Fruit fly (Drosophila melanogaster) whole organism, embryonic: ENCODE measurements around the gene MTF-1.

ENCODE experiments used
- Awh ChIP-seq: fragments of 200-800 bp; sonication (Bioruptor generic); IDR thresholded peaks from 2 replicates; pipeline ENCODE4, ENCODE4 v1.3.6; 2022; ENCODE audit warnings: missing biosample characterization, missing genetic modification characterization
- CG10267 ChIP-seq: fragments of 200-800 bp; sonication (Bioruptor generic); optimal IDR thresholded peaks from 2 replicates; lab custom pipeline; 2018; ENCODE audit warnings: missing biosample characterization, mild to moderate bottlenecking, missing genetic modification characterization, moderate library complexity
- CG10431 ChIP-seq: fragments of 200-800 bp; sonication (Bioruptor generic); optimal IDR thresholded peaks from 3 replicates; lab custom pipeline; 2018; ENCODE audit warnings: missing biosample characterization, mild to moderate bottlenecking, missing genetic modification characterization
- CG1233 ChIP-seq: fragments of 200-800 bp; sonication (Bioruptor generic); optimal IDR thresholded peaks from 4 replicates; lab custom pipeline; 2018; ENCODE audit warnings: missing biosample characterization, mild to moderate bottlenecking, missing genetic modification characterization
- CG13287 ChIP-seq: fragments of 200-800 bp; sonication (Bioruptor generic); IDR thresholded peaks from 2 replicates; pipeline ENCODE4 v1.3.6; 2022; ENCODE audit warnings: missing biosample characterization, missing genetic modification characterization; ENCODE audit not compliant: partially characterized antibody
- CG14014 ChIP-seq: fragments of 200-800 bp; sonication (Bioruptor generic); IDR thresholded peaks from 2 replicates; pipeline ENCODE4 v1.3.6; 2022; ENCODE audit warnings: missing biosample characterization, missing genetic modification characterization
- CG15479 ChIP-seq: fragments of 200-800 bp; sonication (Bioruptor generic); optimal IDR thresholded peaks from 3 replicates; lab custom pipeline; 2019; ENCODE audit warnings: missing biosample characterization, mild to moderate bottlenecking, missing genetic modification characterization, moderate library complexity
- CG1602 ChIP-seq: fragments of 200-800 bp; sonication (Bioruptor generic); optimal IDR thresholded peaks from 3 replicates; lab custom pipeline; 2016; ENCODE audit warnings: missing biosample characterization, missing genetic modification characterization
- CG18619 ChIP-seq: fragments of 200-800 bp; sonication (Bioruptor generic); optimal IDR thresholded peaks from 3 replicates; lab custom pipeline; 2017; ENCODE audit warnings: missing biosample characterization, mild to moderate bottlenecking, missing genetic modification characterization
- CG18764 ChIP-seq: fragments of 200-800 bp; sonication (Bioruptor generic); optimal IDR thresholded peaks from 3 replicates; lab custom pipeline; 2016; ENCODE audit warnings: missing biosample characterization, missing genetic modification characterization
- CG30020 ChIP-seq: fragments of 200-800 bp; optimal IDR thresholded peaks from 2 replicates; lab custom pipeline; 2019; ENCODE audit warnings: missing biosample characterization, mild to moderate bottlenecking, missing genetic modification characterization, moderate library complexity
- CG3065 ChIP-seq: fragments of 200-800 bp; sonication (Bioruptor generic); optimal IDR thresholded peaks from 2 replicates; lab custom pipeline; 2016; ENCODE audit warnings: missing biosample characterization, missing genetic modification characterization
- CG3407 ChIP-seq: fragments of 200-800 bp; sonication (Bioruptor generic); optimal IDR thresholded peaks from 2 replicates; lab custom pipeline; 2018; ENCODE audit warnings: missing biosample characterization, mild to moderate bottlenecking, missing genetic modification characterization
- CG43689 ChIP-seq: fragments of 200-800 bp; sonication (Bioruptor generic); IDR thresholded peaks from 2 replicates; pipeline ENCODE4 v1.3.6; 2022; ENCODE audit warnings: missing biosample characterization, missing genetic modification characterization
- CG4854 ChIP-seq: fragments of 200-800 bp; sonication (Bioruptor generic); optimal IDR thresholded peaks from 2 replicates; lab custom pipeline; 2016; ENCODE audit warnings: missing biosample characterization, missing genetic modification characterization, inconsistent platforms
- CG5953 ChIP-seq: fragments of 200-800 bp; sonication (Bioruptor generic); IDR thresholded peaks from 2 replicates; pipeline ENCODE4 v1.3.6; 2022; ENCODE audit warnings: missing biosample characterization, missing genetic modification characterization
- CG7928 ChIP-seq: fragments of 200-800 bp; sonication (Bioruptor generic); optimal IDR thresholded peaks from 2 replicates; lab custom pipeline; 2017; ENCODE audit warnings: missing biosample characterization, mild to moderate bottlenecking, missing genetic modification characterization
- Dll ChIP-seq: fragments of 200-800 bp; sonication (Bioruptor generic); IDR thresholded peaks from 4 replicates; pipeline ENCODE4 v1.3.6; 2022; ENCODE audit warnings: missing biosample characterization, missing genetic modification characterization; ENCODE audit not compliant: partially characterized antibody
- E2f2 ChIP-seq: fragments of 200-800 bp; sonication (Bioruptor generic); IDR thresholded peaks from 2 replicates; pipeline ENCODE4 v1.3.6; 2022; ENCODE audit warnings: missing biosample characterization, missing genetic modification characterization
- Hr51 ChIP-seq, 2 experiments: fragments of 200-800 bp; sonication (Bioruptor generic); optimal IDR thresholded peaks; 2 replicates in 1 of 2; 3 replicates in 1 of 2; lab custom pipeline; 2016 to 2018; ENCODE audit warnings: missing biosample characterization in 2 of 2, missing genetic modification characterization in 2 of 2, mild to moderate bottlenecking in 1 of 2, moderate library complexity in 1 of 2
- Kr ChIP-seq: fragments of 200-800 bp; sonication (Bioruptor generic); optimal IDR thresholded peaks from 2 replicates; lab custom pipeline; 2017; ENCODE audit warnings: missing biosample characterization, mild to moderate bottlenecking, missing genetic modification characterization
- Mes4 ChIP-seq: fragments of 200-800 bp; sonication (Bioruptor generic); optimal IDR thresholded peaks from 2 replicates; lab custom pipeline; 2016; ENCODE audit warnings: missing biosample characterization, missing genetic modification characterization
- Myb ChIP-seq: fragments of 200-800 bp; sonication (Bioruptor generic); optimal IDR thresholded peaks from 2 replicates; lab custom pipeline; 2016; ENCODE audit warnings: missing biosample characterization, missing genetic modification characterization
- Neu2 ChIP-seq: fragments of 200-800 bp; sonication (Bioruptor generic); optimal IDR thresholded peaks from 3 replicates; lab custom pipeline; 2016; ENCODE audit warnings: missing biosample characterization, missing genetic modification characterization, borderline replicate concordance
- Oaz ChIP-seq: fragments of 200-800 bp; sonication (Bioruptor generic); IDR thresholded peaks from 2 replicates; pipeline ENCODE4 v1.3.6; 2022; ENCODE audit warnings: missing biosample characterization, missing genetic modification characterization
- Pdp1 ChIP-seq, 2 experiments: fragments of 200-800 bp; sonication (Bioruptor generic); optimal IDR thresholded peaks; 3 replicates each; lab custom pipeline; 2016; ENCODE audit warnings: missing biosample characterization in 2 of 2, missing genetic modification characterization in 2 of 2, mild to moderate bottlenecking in 1 of 2, moderate library complexity in 1 of 2
- Scr ChIP-seq: fragments of 200-800 bp; sonication (Bioruptor generic); IDR thresholded peaks from 2 replicates; pipeline ENCODE4 v1.3.6; 2022; ENCODE audit warnings: missing biosample characterization, missing genetic modification characterization; ENCODE audit not compliant: partially characterized antibody
- Six4 ChIP-seq: fragments of 200-800 bp; sonication (Bioruptor generic); optimal IDR thresholded peaks from 2 replicates; lab custom pipeline; 2016; ENCODE audit warnings: missing biosample characterization, missing genetic modification characterization
- btn ChIP-seq: fragments of 200-800 bp; sonication (Bioruptor generic); optimal IDR thresholded peaks from 2 replicates; lab custom pipeline; 2016; ENCODE audit warnings: missing biosample characterization, missing genetic modification characterization
- chn ChIP-seq: fragments of 200-800 bp; sonication (Bioruptor generic); optimal IDR thresholded peaks from 2 replicates; lab custom pipeline; 2016; ENCODE audit warnings: missing biosample characterization, missing genetic modification characterization
- corto ChIP-seq: fragments of 200-800 bp; sonication (Bioruptor generic); optimal IDR thresholded peaks from 2 replicates; lab custom pipeline; 2016; ENCODE audit warnings: missing biosample characterization, mild to moderate bottlenecking, missing genetic modification characterization, moderate library complexity
- croc ChIP-seq: fragments of 200-800 bp; sonication (Bioruptor generic); conservative IDR thresholded peaks from 3 replicates; pipeline ENCODE4 v1.3.6; 2022; ENCODE audit warnings: missing biosample characterization, missing genetic modification characterization
- cwo ChIP-seq: fragments of 200-800 bp; sonication (Bioruptor generic); optimal IDR thresholded peaks from 3 replicates; lab custom pipeline; 2017; ENCODE audit warnings: missing biosample characterization, missing genetic modification characterization, mild to moderate bottlenecking, moderate library complexity, missing genetic modification reagents
- en ChIP-seq: fragments of 200-800 bp; sonication (Bioruptor generic); optimal IDR thresholded peaks from 2 replicates; lab custom pipeline; 2016; ENCODE audit warnings: missing biosample characterization, missing genetic modification characterization
- eyg ChIP-seq: fragments of 200-800 bp; sonication (Bioruptor generic); optimal IDR thresholded peaks from 3 replicates; lab custom pipeline; 2016; ENCODE audit warnings: missing biosample characterization, missing genetic modification characterization
- fd64A ChIP-seq: fragments of 200-800 bp; sonication (Bioruptor generic); optimal IDR thresholded peaks from 3 replicates; lab custom pipeline; 2018; ENCODE audit warnings: missing biosample characterization, mild to moderate bottlenecking, missing genetic modification characterization
- hkb ChIP-seq, 2 experiments: fragments of 200-800 bp in 1 of 2; fragments of >200 bp in 1 of 2; sonication (Bioruptor generic) in 1 of 2; IDR thresholded peaks in 1 of 2; optimal IDR thresholded peaks in 1 of 2; 2 replicates each; pipeline versions ENCODE4 v1.3.6 to Lab custom; 2017 to 2022; ENCODE audit warnings: missing biosample characterization in 1 of 2, missing genetic modification characterization in 1 of 2
- ind ChIP-seq: fragments of 200-800 bp; sonication (Bioruptor generic); optimal IDR thresholded peaks from 3 replicates; lab custom pipeline; 2016; ENCODE audit warnings: missing biosample characterization, missing genetic modification characterization
- jumu ChIP-seq: fragments of 200-800 bp; sonication (Bioruptor generic); optimal IDR thresholded peaks from 3 replicates; lab custom pipeline; 2016; ENCODE audit warnings: missing biosample characterization, missing genetic modification characterization
- kay ChIP-seq: fragments of 200-800 bp; sonication (Bioruptor generic); optimal IDR thresholded peaks from 2 replicates; lab custom pipeline; 2016; ENCODE audit warnings: missing biosample characterization, missing genetic modification characterization
- nmo ChIP-seq: fragments of 200-800 bp; sonication (Bioruptor generic); optimal IDR thresholded peaks from 2 replicates; lab custom pipeline; 2018; ENCODE audit warnings: missing biosample characterization, mild to moderate bottlenecking, missing genetic modification characterization, moderate library complexity
- oc ChIP-seq: fragments of 200-800 bp; sonication (Bioruptor generic); optimal IDR thresholded peaks from 2 replicates; lab custom pipeline; 2018; ENCODE audit warnings: missing biosample characterization, mild to moderate bottlenecking, missing genetic modification characterization, moderate library complexity
- salm ChIP-seq: fragments of 200-800 bp; sonication (Bioruptor generic); optimal IDR thresholded peaks from 2 replicates; lab custom pipeline; 2018; ENCODE audit warnings: missing biosample characterization, mild to moderate bottlenecking, missing genetic modification characterization
- ssp ChIP-seq: fragments of 200-800 bp; sonication (Bioruptor generic); IDR thresholded peaks from 2 replicates; pipeline ENCODE4 v1.3.6; 2022; ENCODE audit warnings: missing biosample characterization, missing genetic modification characterization
- tll ChIP-seq, 2 experiments: fragments of 200-800 bp in 1 of 2; fragments of >200 bp in 1 of 2; sonication (Bioruptor generic) in 1 of 2; optimal IDR thresholded peaks; 2 replicates each; lab custom pipeline; 2017 to 2019; ENCODE audit warnings: missing biosample characterization in 2 of 2, missing genetic modification characterization in 2 of 2, mild to moderate bottlenecking in 1 of 2, moderate library complexity in 1 of 2
- tup ChIP-seq: fragments of 200-800 bp; sonication (Bioruptor generic); optimal IDR thresholded peaks from 2 replicates; lab custom pipeline; 2016; ENCODE audit warnings: missing biosample characterization, mild to moderate bottlenecking, missing genetic modification characterization, moderate library complexity
- usp ChIP-seq: fragments of >200 bp; optimal IDR thresholded peaks from 2 replicates; lab custom pipeline; 2017; ENCODE audit warnings: missing biosample characterization, missing genetic modification characterization
- zen ChIP-seq: fragments of 200-800 bp; sonication (Bioruptor generic); optimal IDR thresholded peaks from 3 replicates; lab custom pipeline; 2018; ENCODE audit warnings: missing biosample characterization, mild to moderate bottlenecking, missing genetic modification characterization, moderate library complexity

MTF-1 gene

DNA sequence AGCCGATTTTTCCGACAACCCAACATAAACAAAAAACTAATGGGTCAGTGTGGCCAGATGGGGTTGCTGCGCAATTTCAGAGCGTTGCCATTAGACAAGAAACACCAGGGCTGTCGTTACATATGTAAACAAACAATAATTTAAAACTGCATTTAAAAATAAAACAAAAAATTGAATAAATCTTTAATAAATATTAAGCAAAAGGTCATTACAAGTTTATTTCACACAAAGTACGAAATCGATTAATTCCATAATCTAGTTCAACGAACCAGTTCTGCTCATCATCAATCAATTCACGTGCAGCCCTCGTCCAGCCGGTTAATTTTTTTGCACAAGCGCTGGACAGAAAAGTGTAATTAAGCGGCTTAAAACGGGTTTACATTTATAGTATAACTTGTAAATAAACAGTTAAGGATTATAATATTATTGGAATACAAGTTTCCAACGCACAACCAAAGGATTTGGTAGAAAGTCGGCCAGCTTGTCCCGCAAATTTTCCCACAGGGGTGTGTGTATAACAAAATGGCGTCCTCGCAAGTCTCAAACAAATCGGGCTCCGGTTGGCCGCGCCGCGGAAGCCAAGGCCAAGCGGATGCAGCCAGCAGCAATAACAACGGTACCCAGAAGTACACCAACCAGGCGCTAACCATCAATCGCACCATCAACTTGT, 19.2 kb upstream of the MTF-1 start, which contains the start of the genes CG4022 and Cpsf5 (continued):
- TF ChIP-seq E2f2 = peak; percentile 70
- peak; percentile 41; the same call in 1 of the 2 replicates for TF ChIP-seq Scr (GFP tag; lab: Robert Waterston, UW)
- TF ChIP-seq CG18764 (GFP tag; lab: Kevin White, UChicago) = peak; percentile 63
- peak; percentile 1; the same call in 1 of the 2 replicates for TF ChIP-seq CG5953
- peak; percentile 58 for TF ChIP-seq cwo (GFP tag; lab: Kevin White, UChicago)
- peak; percentile 73 for TF ChIP-seq croc (GFP tag; lab: Robert Waterston, UW)
- TF ChIP-seq CG13287 (GFP tag; lab: Robert Waterston, UW) = peak; percentile 68
- TF ChIP-seq btn (GFP tag; lab: Kevin White, UChicago) = no peak
- peak; percentile 80 for TF ChIP-seq Oaz (GFP tag; lab: Robert Waterston, UW)
- TF ChIP-seq Myb (GFP tag; lab: Kevin White, UChicago) = peak; percentile 44
- TF ChIP-seq eyg (GFP tag; lab: Kevin White, UChicago) = peak; percentile 2
- no peak for TF ChIP-seq Kr (GFP tag; lab: Kevin White, UChicago)
- peak; percentile 84 for TF ChIP-seq chn (GFP tag; lab: Kevin White, UChicago)
- peak; percentile 46 for TF ChIP-seq CG3065 (GFP tag; lab: Kevin White, UChicago)
- peak; percentile 70 for TF ChIP-seq ssp (GFP tag; lab: Robert Waterston, UW)
- peak; percentile 70 to 79 for TF ChIP-seq Pdp1 (GFP tag; optimal IDR thresholded peaks at IDR 0.05; lab: Kevin White, UChicago)
- TF ChIP-seq tll (GFP tag; optimal IDR thresholded peaks at IDR 0.05; lab: Kevin White, UChicago) = no peak
- peak; percentile 73 for TF ChIP-seq CG1602 (GFP tag; lab: Kevin White, UChicago)
- TF ChIP-seq salm = peak; percentile 43
- no peak for TF ChIP-seq corto (GFP tag; lab: Kevin White, UChicago)
- TF ChIP-seq CG15479 (GFP tag; lab: Kevin White, UChicago) = peak; percentile 66
- TF ChIP-seq CG3407 (GFP tag; lab: Kevin White, UChicago) = peak; percentile 68
- TF ChIP-seq ind (GFP tag; lab: Kevin White, UChicago) = peak; percentile 75
- TF ChIP-seq en (GFP tag; lab: Kevin White, UChicago) = no peak
- peak; percentile 63 for TF ChIP-seq oc (tag; lab: Kevin White, UChicago)
- TF ChIP-seq fd64A = no peak
- TF ChIP-seq Mes4 = peak; percentile 32
- TF ChIP-seq Neu2 = no peak
- TF ChIP-seq Awh (GFP tag; lab: Robert Waterston, UW) = peak; percentile 62; the same call in 1 of the 2 replicates
- peak; percentile 69 for TF ChIP-seq Six4 (GFP tag; lab: Kevin White, UChicago)
- TF ChIP-seq CG14014 (GFP tag; lab: Robert Waterston, UW) = peak; percentile 82
- peak; percentile 41 for TF ChIP-seq tup (GFP tag; lab: Kevin White, UChicago)
- TF ChIP-seq CG7928 (GFP tag; lab: Kevin White, UChicago) = peak; percentile 98
- peak; percentile 86 for TF ChIP-seq zen
- TF ChIP-seq Hr51 (GFP tag; optimal IDR thresholded peaks at IDR 0.05; lab: Kevin White, UChicago) = peak; percentile 46 to 83
- TF ChIP-seq CG30020 (tag; lab: Kevin White, UChicago) = peak; percentile 78
- TF ChIP-seq hkb (optimal IDR thresholded peaks at IDR 0.05; lab: Kevin White, UChicago) = no peak
- TF ChIP-seq hkb (GFP tag; IDR thresholded peaks at IDR 0.05; lab: Robert Waterston, UW) = peak; percentile 87
- peak; percentile 42 for TF ChIP-seq CG1233 (GFP tag; lab: Kevin White, UChicago)
- TF ChIP-seq CG18619 (GFP tag; lab: Kevin White, UChicago) = peak; percentile 80
- peak; percentile 50 for TF ChIP-seq Dll (GFP tag; lab: Robert Waterston, UW)
- peak; percentile 71 for TF ChIP-seq kay
- no peak for TF ChIP-seq usp (GFP tag; lab: Kevin White, UChicago)
- TF ChIP-seq CG10431 = peak; percentile 81
- peak; percentile 67 for TF ChIP-seq jumu (GFP tag; lab: Kevin White, UChicago)
- TF ChIP-seq CG4854 (GFP tag; lab: Kevin White, UChicago) = peak; percentile 62
- TF ChIP-seq nmo = peak; percentile 91
- TF ChIP-seq CG10267 (tag; lab: Kevin White, UChicago) = peak; percentile 81
- peak; percentile 71; the same call in 1 of the 2 replicates for TF ChIP-seq CG43689
